Fruit fly (Drosophila melanogaster): ENCODE results near the gene CG45490.

Gene CG45490

DNA sequence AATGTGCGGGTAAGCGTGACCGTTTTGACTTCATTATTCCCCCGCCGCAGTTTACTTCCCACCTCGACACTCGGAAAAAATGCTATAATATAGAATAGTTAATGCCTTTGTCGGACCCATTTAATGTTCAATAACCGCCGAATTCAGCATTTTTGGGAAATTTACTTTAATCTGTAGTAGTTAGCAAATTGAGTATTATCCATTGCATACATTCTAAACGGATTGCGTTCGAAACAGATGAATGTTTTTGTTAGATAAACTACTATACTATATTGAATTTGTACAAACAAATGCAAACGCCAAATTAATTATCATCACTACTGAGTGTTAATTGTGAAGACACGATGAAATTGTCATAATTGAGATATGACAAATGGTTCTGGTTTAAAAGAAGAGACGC lies 49.9 kb downstream of the CG45490 start:
- TF ChIP-seq CG8159 (tag; optimal IDR thresholded peaks at IDR 0.05) (peak; percentile 42), CG9948 (tag; optimal IDR thresholded peaks at IDR 0.05) (peak; percentile 15), fd96Ca (GFP tag; IDR thresholded peaks at IDR 0.05) (no peak), CG17806 (tag; optimal IDR thresholded peaks at IDR 0.05) (no peak), CG34367 (tag; optimal IDR thresholded peaks at IDR 0.05) (no peak), rn (GFP tag; IDR thresholded peaks at IDR 0.05) (no peak), CG4496 (GFP tag; IDR thresholded peaks at IDR 0.05) (0 out of 3 replicates have a peak, but pooled peaks have one; percentile 26), CG8301 (tag; optimal IDR thresholded peaks at IDR 0.05) (peak; percentile 33), CG12605 (GFP tag; IDR thresholded peaks at IDR 0.05) (no peak), CG14655 (GFP tag; optimal IDR thresholded peaks at IDR 0.05) (peak; percentile 52)
